Fruit fly (Drosophila melanogaster) whole organism, pupa: ENCODE measurements around the gene CG9701.

ENCODE experiments used
- CG10348 ChIP-seq: fragments of 200-800 bp; sonication (Bioruptor generic); IDR thresholded peaks from 2 replicates; pipeline ENCODE4 v1.3.6; 2022; ENCODE audit warnings: missing biosample characterization, missing genetic modification characterization
- CG12605 ChIP-seq: fragments of 200-800 bp; sonication (Bioruptor generic); IDR thresholded peaks from 2 replicates; pipeline ENCODE4 v1.3.6; 2022; ENCODE audit warnings: missing biosample characterization, missing genetic modification characterization
- CG13204 ChIP-seq: fragments of 200-800 bp; sonication (Bioruptor generic); optimal IDR thresholded peaks from 2 replicates; lab custom pipeline; 2018; ENCODE audit warnings: missing biosample characterization, mild to moderate bottlenecking, missing genetic modification characterization, moderate library complexity
- CG14655 ChIP-seq: fragments of 200-800 bp; sonication (Bioruptor generic); optimal IDR thresholded peaks from 3 replicates; lab custom pipeline; 2017; ENCODE audit warnings: mild to moderate bottlenecking, missing biosample characterization, missing genetic modification reagents, missing genetic modification characterization
- CG15710 ChIP-seq: fragments of 200-800 bp; sonication (Bioruptor generic); optimal IDR thresholded peaks from 2 replicates; lab custom pipeline; 2018; ENCODE audit warnings: missing biosample characterization, mild to moderate bottlenecking, missing genetic modification characterization, moderate library complexity
- CG17806 ChIP-seq: fragments of 200-800 bp; sonication (Bioruptor generic); optimal IDR thresholded peaks from 2 replicates; lab custom pipeline; 2018; ENCODE audit warnings: missing biosample characterization, mild to moderate bottlenecking, missing genetic modification characterization, moderate library complexity
- CG32121 ChIP-seq: fragments of 200-800 bp; sonication (Bioruptor generic); IDR thresholded peaks from 2 replicates; pipeline ENCODE4 v1.3.6; 2022; ENCODE audit warnings: missing biosample characterization, missing genetic modification characterization
- CG34367 ChIP-seq: fragments of 200-800 bp; sonication (Bioruptor generic); optimal IDR thresholded peaks from 2 replicates; lab custom pipeline; 2018; ENCODE audit warnings: missing biosample characterization, mild to moderate bottlenecking, missing genetic modification characterization
- CG4496 ChIP-seq: fragments of 200-800 bp; sonication (Bioruptor generic); IDR thresholded peaks from 3 replicates; pipeline ENCODE4 v1.3.6; 2022; ENCODE audit warnings: missing biosample characterization, missing genetic modification characterization
- CG8159 ChIP-seq: fragments of 200-800 bp; sonication (Bioruptor generic); optimal IDR thresholded peaks from 3 replicates; lab custom pipeline; 2018; ENCODE audit warnings: missing biosample characterization, mild to moderate bottlenecking, missing genetic modification characterization, moderate library complexity
- CG8301 ChIP-seq: fragments of 200-800 bp; sonication (Bioruptor generic); optimal IDR thresholded peaks from 2 replicates; lab custom pipeline; 2018; ENCODE audit warnings: missing biosample characterization, mild to moderate bottlenecking, missing genetic modification characterization
- CG9948 ChIP-seq: fragments of 200-800 bp; sonication (Bioruptor generic); optimal IDR thresholded peaks from 2 replicates; lab custom pipeline; 2018; ENCODE audit warnings: missing biosample characterization, mild to moderate bottlenecking, missing genetic modification characterization, moderate library complexity
- D1 ChIP-seq: fragments of 200-800 bp; sonication (Bioruptor generic); optimal IDR thresholded peaks from 2 replicates; lab custom pipeline; 2018; ENCODE audit warnings: missing biosample characterization, mild to moderate bottlenecking, missing genetic modification characterization, moderate library complexity
- EcR ChIP-seq: fragments of 200-800 bp; sonication (Bioruptor generic); optimal IDR thresholded peaks from 3 replicates; lab custom pipeline; 2019; ENCODE audit warnings: missing biosample characterization, missing genetic modification characterization, mild to moderate bottlenecking, moderate library complexity, missing genetic modification reagents
- Ets98B ChIP-seq: fragments of 200-800 bp; sonication (Bioruptor generic); IDR thresholded peaks from 2 replicates; pipeline ENCODE4 v1.3.6; 2022; ENCODE audit warnings: missing biosample characterization, missing genetic modification characterization
- Pif1A ChIP-seq: fragments of 200-800 bp; sonication (Bioruptor generic); optimal IDR thresholded peaks from 3 replicates; lab custom pipeline; 2016; ENCODE audit warnings: missing biosample characterization, missing genetic modification characterization
- Pif1B ChIP-seq: fragments of 200-800 bp; sonication (Bioruptor generic); optimal IDR thresholded peaks from 3 replicates; lab custom pipeline; 2016; ENCODE audit warnings: missing biosample characterization, missing genetic modification characterization
- Snoo ChIP-seq: fragments of 200-800 bp; sonication (Bioruptor generic); optimal IDR thresholded peaks from 3 replicates; lab custom pipeline; 2017; ENCODE audit warnings: missing biosample characterization, mild to moderate bottlenecking, missing genetic modification characterization, inconsistent platforms
- fd96Ca ChIP-seq: fragments of 200-800 bp; sonication (Bioruptor generic); IDR thresholded peaks from 3 replicates; pipeline ENCODE4 v1.3.6; 2022; ENCODE audit warnings: missing biosample characterization, missing genetic modification characterization
- gl ChIP-seq: fragments of 200-800 bp; sonication (Bioruptor generic); optimal IDR thresholded peaks from 2 replicates; lab custom pipeline; 2018; ENCODE audit warnings: missing biosample characterization, mild to moderate bottlenecking, missing genetic modification characterization
- rn ChIP-seq: fragments of 200-800 bp; sonication (Bioruptor generic); IDR thresholded peaks from 2 replicates; pipeline ENCODE4 v1.3.6; 2022; ENCODE audit warnings: missing biosample characterization, missing genetic modification characterization

CG9701 gene

dm6 chr3L:16751487-16752054 is 18.2 kb downstream of the CG9701 start:
- TF ChIP-seq CG14655 (peak; percentile 70), D1 (tag; lab: Kevin White, UChicago) (peak; percentile 16), CG34367 (no peak), CG12605 (GFP tag; lab: Robert Waterston, UW) (no peak), Pif1A (GFP tag; lab: Kevin White, UChicago) (no peak), gl (tag; lab: Kevin White, UChicago) (no peak), Snoo (tag; lab: Kevin White, UChicago) (no peak), CG15710 (peak; percentile 3), CG10348 (no peak), CG9948 (peak; percentile 43), CG4496 (GFP tag; lab: Robert Waterston, UW) (peak; percentile 6; the same call in 1 of the 3 replicates), CG8301 (tag; lab: Kevin White, UChicago) (peak; percentile 47), CG32121 (GFP tag; lab: Robert Waterston, UW) (no peak), CG17806 (tag; lab: Kevin White, UChicago) (peak; percentile 31), EcR (peak; percentile 22), Ets98B (GFP tag; lab: Robert Waterston, UW) (no peak), fd96Ca (GFP tag; lab: Robert Waterston, UW) (no peak), Pif1B (GFP tag; lab: Kevin White, UChicago) (peak; percentile 9), CG13204 (GFP tag; lab: Kevin White, UChicago) (no peak), CG8159 (tag; lab: Kevin White, UChicago) (peak; percentile 68), rn (no peak)

DNA sequence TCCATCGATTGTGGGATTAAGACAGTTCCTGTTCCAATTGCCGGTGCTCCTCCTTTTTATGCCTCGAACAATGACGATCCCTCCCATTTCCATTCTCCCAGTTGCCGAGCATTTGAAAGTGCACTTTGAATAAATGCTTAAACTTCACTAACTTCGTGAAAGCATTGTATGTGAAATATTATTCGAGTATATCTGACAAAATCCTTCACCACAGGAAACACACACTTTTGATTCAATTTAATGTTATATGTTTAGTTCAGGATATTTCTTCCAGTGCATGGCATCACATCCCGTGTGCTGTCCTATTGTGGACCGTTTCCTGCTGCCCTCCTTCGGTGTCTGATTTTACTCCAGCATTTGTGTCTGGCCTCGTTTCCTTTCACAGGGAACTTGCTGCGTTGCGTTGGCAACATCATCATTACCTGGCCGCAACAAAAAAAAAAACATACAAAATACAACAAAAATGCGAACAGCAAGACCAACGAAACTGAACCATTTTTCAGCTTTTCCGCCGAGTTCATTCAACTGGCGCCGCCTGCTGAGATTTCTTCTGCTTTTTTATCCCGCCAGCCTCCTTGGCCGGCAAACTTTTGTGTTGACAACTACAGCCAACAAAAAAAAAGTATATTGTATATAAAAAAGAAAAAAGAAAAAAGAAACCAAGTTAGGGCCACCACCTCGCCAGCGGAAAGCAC is 19.2 kb downstream of the CG9701 start:
- TF ChIP-seq CG15710 (peak; percentile 63), Snoo (tag; lab: Kevin White, UChicago) (peak; percentile 58), rn (peak; percentile 49; the same call in 1 of the 2 replicates), EcR (peak; percentile 86), CG34367 (peak; percentile 69), CG17806 (tag; lab: Kevin White, UChicago) (peak; percentile 75), CG4496 (GFP tag; lab: Robert Waterston, UW) (peak; percentile 87), D1 (tag; lab: Kevin White, UChicago) (peak; percentile 19), fd96Ca (GFP tag; lab: Robert Waterston, UW) (peak; percentile 73), CG10348 (no peak), CG14655 (peak; percentile 89), CG13204 (GFP tag; lab: Kevin White, UChicago) (no peak), Pif1B (GFP tag; lab: Kevin White, UChicago) (peak; percentile 64), CG12605 (GFP tag; lab: Robert Waterston, UW) (peak; percentile 86), CG9948 (peak; percentile 83), Pif1A (GFP tag; lab: Kevin White, UChicago) (peak; percentile 80), CG8159 (tag; lab: Kevin White, UChicago) (peak; percentile 68), Ets98B (GFP tag; lab: Robert Waterston, UW) (peak; percentile 78), CG32121 (GFP tag; lab: Robert Waterston, UW) (peak; percentile 60), gl (tag; lab: Kevin White, UChicago) (peak; percentile 62), CG8301 (tag; lab: Kevin White, UChicago) (peak; percentile 90)

DNA sequence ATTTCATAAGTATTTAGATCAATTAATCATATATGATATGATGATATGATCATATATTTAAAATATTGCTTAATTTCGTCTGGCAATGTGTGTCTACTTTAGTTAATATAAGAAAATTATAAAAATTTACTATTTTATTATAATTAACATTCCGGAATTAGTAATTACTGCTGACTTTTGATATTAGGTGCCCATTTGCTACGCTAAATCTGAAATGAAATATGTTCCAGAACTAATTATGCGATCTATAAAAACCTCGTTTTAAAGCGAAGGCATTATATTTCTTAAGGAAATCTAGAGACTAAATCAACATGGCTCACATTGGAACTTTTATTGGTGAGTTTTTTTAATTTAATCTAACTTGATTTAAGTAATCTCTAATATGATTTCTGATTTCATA is 21.8 kb downstream of the CG9701 start, which contains the start of gene CG42852:
Gene CG42852, plus strand, starts transcription at position 301 of the 400 bp plus-strand sequence.
- TF ChIP-seq Pif1B (GFP tag; lab: Kevin White, UChicago) (no peak), Snoo (tag; lab: Kevin White, UChicago) (no peak)
- TF ChIP-seq, all 21 proteins: peak for 0

- no peak for TF ChIP-seq CG10348
- TF ChIP-seq fd96Ca (GFP tag; lab: Robert Waterston, UW): peak; percentile 87
- peak; percentile 91 for TF ChIP-seq CG14655
- TF ChIP-seq rn: peak; percentile 71
- TF ChIP-seq CG34367: peak; percentile 79
- TF ChIP-seq CG32121 (GFP tag; lab: Robert Waterston, UW): peak; percentile 80
- TF ChIP-seq CG9948: peak; percentile 80
- peak; percentile 81 for TF ChIP-seq CG13204 (GFP tag; lab: Kevin White, UChicago)
- peak; percentile 89 for TF ChIP-seq Pif1B (GFP tag; lab: Kevin White, UChicago)
- peak; percentile 92 for TF ChIP-seq Pif1A (GFP tag; lab: Kevin White, UChicago)
- TF ChIP-seq CG4496 (GFP tag; lab: Robert Waterston, UW): peak; percentile 87
- TF ChIP-seq Snoo (tag; lab: Kevin White, UChicago): peak; percentile 75
- TF ChIP-seq CG15710: peak; percentile 85
- TF ChIP-seq CG8159 (tag; lab: Kevin White, UChicago): peak; percentile 84
- TF ChIP-seq gl (tag; lab: Kevin White, UChicago): peak; percentile 82
- TF ChIP-seq Ets98B (GFP tag; lab: Robert Waterston, UW): peak; percentile 88
- peak; percentile 34 for TF ChIP-seq EcR
- peak; percentile 87 for TF ChIP-seq CG17806 (tag; lab: Kevin White, UChicago)
- peak; percentile 91 for TF ChIP-seq CG8301 (tag; lab: Kevin White, UChicago)
- peak; percentile 84 for TF ChIP-seq CG12605 (GFP tag; lab: Robert Waterston, UW)
- peak; percentile 65 for TF ChIP-seq D1 (tag; lab: Kevin White, UChicago)
- TF ChIP-seq, all 21 proteins: peak for 20
Measured at dm6 chr3L:16758504-16759109, 25.3 kb downstream of the CG9701 start.

DNA sequence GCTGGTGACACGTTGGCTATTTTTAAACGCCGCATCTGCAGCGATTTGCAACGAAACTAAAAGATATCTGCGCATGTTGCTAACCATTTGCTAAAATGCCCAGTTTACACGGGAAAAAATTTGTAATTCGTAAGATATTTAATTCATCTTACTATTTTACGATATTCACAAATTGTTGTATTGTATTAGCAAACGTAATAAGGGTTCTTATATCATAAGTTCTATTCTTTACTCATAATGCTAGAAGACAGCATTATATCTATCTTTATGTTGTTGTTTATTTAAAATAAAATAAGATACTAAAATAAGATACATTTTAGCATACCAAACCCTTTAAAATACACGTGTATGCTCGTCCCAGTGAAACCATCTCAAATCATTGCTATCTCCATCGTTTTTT is 26.1 kb downstream of the CG9701 start:
- TF ChIP-seq CG32121 (GFP tag; lab: Robert Waterston, UW): no peak
- peak; percentile 27 for TF ChIP-seq CG8301 (tag; lab: Kevin White, UChicago)
- TF ChIP-seq CG8159 (tag; lab: Kevin White, UChicago): peak; percentile 65
- TF ChIP-seq CG12605 (GFP tag; lab: Robert Waterston, UW): peak; percentile 28; the same call in 1 of the 2 replicates
- no peak for TF ChIP-seq CG10348
- TF ChIP-seq CG4496 (GFP tag; lab: Robert Waterston, UW): 0 out of 3 replicates have a peak, but pooled peaks have one; percentile 24
- no peak for TF ChIP-seq Pif1A (GFP tag; lab: Kevin White, UChicago)
- TF ChIP-seq rn: no peak
- TF ChIP-seq CG14655: peak; percentile 62
- TF ChIP-seq Ets98B (GFP tag; lab: Robert Waterston, UW): 0 out of 2 replicates have a peak, but pooled peaks have one; percentile 6
- TF ChIP-seq CG15710: peak; percentile 54
- TF ChIP-seq CG9948: peak; percentile 60
- peak; percentile 34 for TF ChIP-seq CG34367
- no peak for TF ChIP-seq fd96Ca (GFP tag; lab: Robert Waterston, UW)
- TF ChIP-seq EcR: no peak
- TF ChIP-seq CG17806 (tag; lab: Kevin White, UChicago): peak; percentile 43
